Worm (Caenorhabditis elegans) whole organism, L3 larva: ENCODE results near the gene egl-18.

Experiments used
- R02D3.7 ChIP-seq: fragments of 150-350 bp; optimal IDR thresholded peaks from 2 replicates; lab custom pipeline; 2014; ENCODE audit warnings: missing biosample characterization, missing genetic modification characterization
- ama-1 ChIP-seq: fragments of 150-350 bp; optimal IDR thresholded peaks from 2 replicates; lab custom pipeline; 2018
- ceh-16 ChIP-seq: sonication (generic microtip); optimal IDR thresholded peaks from 2 replicates; lab custom pipeline; 2017; ENCODE audit warnings: missing biosample characterization, missing genetic modification characterization
- ceh-28 ChIP-seq: fragments of 150-350 bp; optimal IDR thresholded peaks from 2 replicates; lab custom pipeline; 2014; ENCODE audit warnings: missing biosample characterization, missing genetic modification reagents, missing genetic modification characterization
- ceh-82 ChIP-seq: fragments of 150-350 bp; optimal IDR thresholded peaks from 2 replicates; lab custom pipeline; 2014; ENCODE audit warnings: missing biosample characterization, missing genetic modification characterization
- ceh-9 ChIP-seq: sonication (generic microtip); optimal IDR thresholded peaks from 2 replicates; lab custom pipeline; 2018; ENCODE audit warnings: missing biosample characterization, missing genetic modification characterization
- egl-5 ChIP-seq: fragments of 150-350 bp; optimal IDR thresholded peaks from 2 replicates; lab custom pipeline; 2017; ENCODE audit warnings: missing biosample characterization, missing genetic modification reagents, missing genetic modification characterization, inconsistent platforms
- elt-1 ChIP-seq: fragments of 150-350 bp; optimal IDR thresholded peaks from 2 replicates; lab custom pipeline; 2014; ENCODE audit warnings: missing biosample characterization, missing genetic modification characterization
- eor-1 ChIP-seq, 2 experiments: fragments of 150-350 bp; optimal IDR thresholded peaks; 2 replicates each; lab custom pipeline; 2014 to 2018; ENCODE audit warnings: missing biosample characterization in 2 of 2, missing genetic modification characterization in 2 of 2
- fkh-2 ChIP-seq: fragments of 150-350 bp; optimal IDR thresholded peaks from 2 replicates; lab custom pipeline; 2014; ENCODE audit warnings: missing biosample characterization, missing genetic modification reagents, missing genetic modification characterization
- fos-1 ChIP-seq: fragments of 150-350 bp; optimal IDR thresholded peaks from 2 replicates; lab custom pipeline; 2014; ENCODE audit warnings: missing biosample characterization, missing genetic modification characterization
- jun-1 ChIP-seq: fragments of 150-350 bp; optimal IDR thresholded peaks from 2 replicates; lab custom pipeline; 2014; ENCODE audit warnings: missing biosample characterization, missing genetic modification reagents, missing genetic modification characterization
- lin-39 ChIP-seq: fragments of 150-350 bp; optimal IDR thresholded peaks from 2 replicates; lab custom pipeline; 2018; ENCODE audit warnings: missing biosample characterization, missing genetic modification reagents, missing genetic modification characterization
- lsy-12 ChIP-seq: sonication (generic microtip); optimal IDR thresholded peaks from 2 replicates; lab custom pipeline; 2016; ENCODE audit warnings: mild to moderate bottlenecking, missing genetic modification characterization, missing compliant biosample characterization
- nfya-1 ChIP-seq: sonication (generic microtip); optimal IDR thresholded peaks from 2 replicates; lab custom pipeline; 2017; ENCODE audit warnings: missing genetic modification characterization, mild to moderate bottlenecking, missing compliant biosample characterization, antibody characterized with exemption, moderate library complexity; ENCODE audit not compliant: insufficient read depth
- nhr-11 ChIP-seq: fragments of 150-350 bp; optimal IDR thresholded peaks from 2 replicates; lab custom pipeline; 2014; ENCODE audit warnings: missing biosample characterization, missing genetic modification characterization
- nhr-23 ChIP-seq: fragments of 150-350 bp; optimal IDR thresholded peaks from 2 replicates; lab custom pipeline; 2014; ENCODE audit warnings: missing biosample characterization, missing genetic modification reagents, missing genetic modification characterization
- nhr-25 ChIP-seq: sonication (generic microtip); optimal IDR thresholded peaks from 2 replicates; lab custom pipeline; 2017; ENCODE audit warnings: missing biosample characterization, missing genetic modification characterization
- nhr-43 ChIP-seq: sonication (generic microtip); optimal IDR thresholded peaks from 2 replicates; lab custom pipeline; 2016; ENCODE audit warnings: mild to moderate bottlenecking, missing genetic modification characterization, missing compliant biosample characterization; ENCODE audit not compliant: poor library complexity, severe bottlenecking
- nhr-67 ChIP-seq: fragments of 150-350 bp; optimal IDR thresholded peaks from 2 replicates; lab custom pipeline; 2014; ENCODE audit warnings: missing biosample characterization, missing genetic modification characterization
- nhr-76 ChIP-seq: fragments of 150-350 bp; sonication (generic microtip); optimal IDR thresholded peaks from 5 replicates; lab custom pipeline; 2014; ENCODE audit warnings: missing biosample characterization, missing genetic modification characterization
- nhr-77 ChIP-seq: fragments of 150-350 bp; optimal IDR thresholded peaks from 2 replicates; lab custom pipeline; 2014; ENCODE audit warnings: missing biosample characterization, missing genetic modification characterization
- pha-4 ChIP-seq: fragments of 150-350 bp; optimal IDR thresholded peaks from 2 replicates; lab custom pipeline; 2014; ENCODE audit warnings: missing biosample characterization, missing genetic modification reagents, missing genetic modification characterization
- sea-2 ChIP-seq: fragments of 150-350 bp; sonication (generic microtip); optimal IDR thresholded peaks from 4 replicates; lab custom pipeline; 2014; ENCODE audit warnings: missing biosample characterization, missing genetic modification reagents, missing genetic modification characterization
- unc-62 ChIP-seq: fragments of 150-350 bp; sonication (generic microtip); optimal IDR thresholded peaks from 4 replicates; lab custom pipeline; 2014; ENCODE audit warnings: missing biosample characterization, missing genetic modification reagents, missing genetic modification characterization
- zag-1 ChIP-seq: fragments of 150-350 bp; optimal IDR thresholded peaks from 2 replicates; lab custom pipeline; 2014; ENCODE audit warnings: missing biosample characterization, missing genetic modification characterization
- ztf-4 ChIP-seq: fragments of 150-350 bp; optimal IDR thresholded peaks from 2 replicates; lab custom pipeline; 2014; ENCODE audit warnings: missing biosample characterization, missing genetic modification characterization

egl-18 gene

DNA sequence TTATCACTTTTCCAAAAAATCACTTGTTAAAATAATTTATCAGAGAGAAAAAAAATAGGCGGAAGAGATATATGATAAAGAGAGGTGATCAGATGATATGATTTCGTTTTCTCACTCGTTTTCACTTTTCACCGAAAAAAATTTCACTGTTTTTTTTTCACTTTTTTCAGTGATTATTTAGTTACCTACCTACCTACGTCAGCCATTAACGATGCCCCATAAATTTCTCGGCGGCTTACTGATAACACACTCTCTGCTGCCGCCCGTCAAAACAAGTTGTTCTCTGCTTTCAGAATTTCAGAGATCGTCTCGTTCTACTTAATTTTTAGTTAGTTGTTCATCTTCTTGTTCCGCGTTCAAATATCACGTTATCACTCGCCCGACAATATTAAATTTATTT is 35.3 kb upstream of the egl-18 start (continued):
- TF ChIP-seq egl-5 (tag; lab: Kevin White, UChicago) = no peak
- no peak for TF ChIP-seq nhr-23 (tag; lab: Kevin White, UChicago)
- TF ChIP-seq lin-39 (tag; lab: Kevin White, UChicago) = no peak
- peak; percentile 34 for TF ChIP-seq lsy-12
- no peak for TF ChIP-seq ztf-4 (tag; lab: Kevin White, UChicago)
- no peak for TF ChIP-seq eor-1 (tag; optimal IDR thresholded peaks at IDR 0.05; lab: Kevin White, UChicago)
- no peak for TF ChIP-seq nhr-76 (tag; lab: Kevin White, UChicago)
- no peak for TF ChIP-seq nhr-25 (tag; lab: Kevin White, UChicago)

DNA sequence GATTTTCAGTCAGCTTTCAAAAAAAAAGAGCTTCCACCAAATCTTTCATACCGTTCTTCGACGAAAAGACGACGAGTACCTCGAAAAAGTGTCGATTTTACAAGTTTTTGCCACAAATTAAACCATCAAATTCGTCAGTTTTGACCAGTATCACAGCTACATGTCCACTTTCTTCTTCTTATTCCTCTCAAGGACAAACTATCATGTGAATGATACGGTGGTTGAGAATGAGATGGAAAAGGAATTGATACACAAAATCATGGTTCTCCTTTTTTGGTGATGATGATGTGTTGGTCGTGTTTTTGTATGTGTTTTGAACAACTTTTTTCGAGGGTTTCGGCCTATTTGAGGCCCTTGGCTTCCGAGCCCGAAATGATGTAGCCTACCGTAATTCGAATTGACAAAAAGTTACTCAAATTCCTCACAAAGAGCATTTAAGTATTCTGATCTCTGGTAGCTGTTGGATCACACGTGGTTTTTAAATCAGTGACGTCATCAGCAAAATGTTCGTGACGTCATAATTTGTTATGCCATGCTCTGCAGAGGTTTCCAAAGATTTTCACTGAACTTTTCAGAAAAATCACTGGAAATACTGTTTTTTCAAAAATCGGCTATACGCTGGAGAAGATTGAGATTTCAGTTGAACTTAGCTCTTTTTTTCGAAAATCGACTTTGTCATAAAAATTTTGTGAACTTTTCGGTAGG is 34.1 kb upstream of the egl-18 start:
- TF ChIP-seq sea-2 (GFP tag; lab: Kevin White, UChicago) = no peak
- peak; percentile 59 for TF ChIP-seq nhr-25 (tag; lab: Kevin White, UChicago)
- no peak for TF ChIP-seq nhr-77
- TF ChIP-seq, all 47 proteins: peak for 1

DNA sequence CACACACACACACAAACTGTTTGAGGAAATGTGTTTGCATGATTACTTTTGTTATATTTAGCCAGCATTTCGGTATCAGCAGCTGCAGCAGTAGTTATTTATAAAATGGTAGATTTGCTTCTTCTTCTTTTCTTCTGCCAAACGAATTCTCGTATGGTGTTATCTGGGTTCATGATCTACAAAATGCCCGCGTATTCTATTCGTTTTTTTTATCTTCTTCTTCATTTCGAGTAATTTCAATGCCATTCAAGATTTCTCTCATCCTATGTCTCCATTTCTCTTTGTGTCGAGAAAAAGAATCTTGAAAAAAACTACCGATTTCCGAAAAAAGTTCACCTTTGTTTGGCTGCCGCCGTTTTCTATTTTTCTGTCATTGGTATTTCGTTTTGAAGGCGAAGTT is 33.1 kb upstream of the egl-18 start:
- TF ChIP-seq nhr-25 (tag; lab: Kevin White, UChicago) (peak; percentile 33), elt-1 (tag; lab: Kevin White, UChicago) (peak; percentile 77), sea-2 (GFP tag; lab: Kevin White, UChicago) (no peak), ceh-28 (tag; lab: Kevin White, UChicago) (no peak)
- TF ChIP-seq, all 47 proteins: peak for 2

DNA sequence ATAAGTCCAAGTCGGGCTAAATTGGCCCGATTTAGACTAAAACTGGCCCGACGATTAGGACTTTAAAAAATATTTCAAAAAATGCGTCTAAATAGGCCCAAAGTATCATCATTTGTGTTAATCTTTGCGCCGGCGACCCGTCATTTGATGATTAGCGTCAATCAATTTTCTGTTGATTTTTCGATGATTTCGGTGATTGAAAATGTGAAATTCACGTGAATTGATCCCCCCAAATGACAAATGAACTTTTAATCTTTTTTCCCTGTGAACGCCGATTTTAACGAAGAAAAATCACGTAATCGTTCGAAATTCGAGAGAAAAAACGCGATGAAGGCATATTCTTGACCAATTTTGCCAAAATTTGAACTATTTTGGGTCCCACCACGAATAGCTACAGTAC is 30.1 kb upstream of the egl-18 start:
- no peak for TF ChIP-seq jun-1 (tag; lab: Kevin White, UChicago)
- TF ChIP-seq nhr-43 (tag; lab: Kevin White, UChicago) = peak; percentile 9
- no peak for TF ChIP-seq ztf-4 (tag; lab: Kevin White, UChicago)
- no peak for TF ChIP-seq ceh-16
- no peak for TF ChIP-seq ama-1 (lab: Kevin White, UChicago)
- TF ChIP-seq unc-62 (GFP tag; lab: Kevin White, UChicago) = no peak
- TF ChIP-seq egl-5 (tag; lab: Kevin White, UChicago) = no peak

DNA sequence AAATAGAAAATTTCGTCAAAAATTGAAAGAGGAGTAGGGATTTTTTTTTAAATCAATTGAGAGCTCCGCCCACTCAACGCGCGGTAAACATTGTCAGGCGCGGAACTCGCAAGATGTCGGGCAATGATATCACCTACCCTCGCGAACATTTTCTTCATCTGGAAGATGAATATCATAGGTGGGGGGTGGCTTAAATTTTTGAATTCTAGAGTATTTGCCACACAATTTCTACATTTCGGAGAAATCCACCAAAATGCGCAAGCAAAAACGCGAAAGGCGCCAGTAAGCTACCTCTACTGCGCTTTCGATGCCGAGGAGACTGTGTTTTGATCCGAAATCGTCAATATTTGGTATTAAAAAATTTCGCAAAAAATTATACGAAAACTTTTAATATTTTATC is 23.6 kb upstream of the egl-18 start:
- TF ChIP-seq ceh-9 (no peak), fkh-2 (no peak), zag-1 (tag; lab: Kevin White, UChicago) (no peak), nhr-43 (tag; lab: Kevin White, UChicago) (no peak), nhr-25 (tag; lab: Kevin White, UChicago) (no peak), R02D3.7 (tag; lab: Kevin White, UChicago) (no peak), nhr-11 (tag; lab: Kevin White, UChicago) (no peak)

DNA sequence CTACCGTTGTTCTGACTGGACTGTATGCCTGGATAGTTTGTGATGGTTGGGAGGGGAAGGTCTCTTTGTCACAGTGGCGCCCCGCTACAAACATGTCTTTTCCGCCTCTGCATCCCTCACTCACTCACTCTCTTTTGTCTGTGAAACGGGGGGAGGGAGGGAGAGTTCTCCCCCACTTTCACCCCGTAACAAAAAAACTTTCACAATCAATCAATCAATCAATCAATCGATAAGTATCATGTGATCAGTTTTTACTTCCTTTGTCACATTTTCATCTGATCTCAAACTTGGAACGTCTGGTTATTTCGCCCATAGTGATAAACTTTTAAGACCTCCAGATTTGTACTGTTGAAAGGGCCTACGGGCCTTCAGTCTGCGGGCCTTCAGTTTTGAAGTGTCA is 10.5 kb upstream of the egl-18 start:
- TF ChIP-seq ceh-82 (tag; lab: Kevin White, UChicago) (no peak), ceh-28 (tag; lab: Kevin White, UChicago) (peak; percentile 41), nhr-25 (tag; lab: Kevin White, UChicago) (peak; percentile 11)

DNA sequence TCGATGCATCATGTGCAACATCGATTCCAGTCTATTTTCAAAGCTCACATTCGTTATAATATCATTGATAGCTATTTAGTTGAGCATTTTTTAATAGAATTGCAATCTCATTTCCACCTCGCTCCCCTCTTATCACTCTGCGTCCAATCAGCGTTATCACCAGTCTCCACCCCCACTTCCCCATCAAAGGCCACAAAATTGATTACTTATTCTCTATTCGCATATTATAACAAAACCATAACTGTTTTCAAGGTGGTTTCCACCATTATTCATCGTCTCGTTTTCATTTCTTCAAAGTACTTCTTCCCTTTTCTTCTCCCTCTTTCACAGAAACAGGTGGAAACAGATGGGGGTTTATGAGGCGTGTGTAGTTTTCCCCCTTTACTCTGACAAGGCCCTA is 9.5 kb upstream of the egl-18 start:
- TF ChIP-seq fos-1 (tag; lab: Kevin White, UChicago) (no peak), unc-62 (GFP tag; lab: Kevin White, UChicago) (no peak), nfya-1 (tag; lab: Kevin White, UChicago) (peak; percentile 62), pha-4 (tag; lab: Kevin White, UChicago) (no peak), nhr-67 (no peak)
